Fruit fly (Drosophila melanogaster): Measurements from ENCODE around the gene Paip2.

Gene Paip2

DNA sequence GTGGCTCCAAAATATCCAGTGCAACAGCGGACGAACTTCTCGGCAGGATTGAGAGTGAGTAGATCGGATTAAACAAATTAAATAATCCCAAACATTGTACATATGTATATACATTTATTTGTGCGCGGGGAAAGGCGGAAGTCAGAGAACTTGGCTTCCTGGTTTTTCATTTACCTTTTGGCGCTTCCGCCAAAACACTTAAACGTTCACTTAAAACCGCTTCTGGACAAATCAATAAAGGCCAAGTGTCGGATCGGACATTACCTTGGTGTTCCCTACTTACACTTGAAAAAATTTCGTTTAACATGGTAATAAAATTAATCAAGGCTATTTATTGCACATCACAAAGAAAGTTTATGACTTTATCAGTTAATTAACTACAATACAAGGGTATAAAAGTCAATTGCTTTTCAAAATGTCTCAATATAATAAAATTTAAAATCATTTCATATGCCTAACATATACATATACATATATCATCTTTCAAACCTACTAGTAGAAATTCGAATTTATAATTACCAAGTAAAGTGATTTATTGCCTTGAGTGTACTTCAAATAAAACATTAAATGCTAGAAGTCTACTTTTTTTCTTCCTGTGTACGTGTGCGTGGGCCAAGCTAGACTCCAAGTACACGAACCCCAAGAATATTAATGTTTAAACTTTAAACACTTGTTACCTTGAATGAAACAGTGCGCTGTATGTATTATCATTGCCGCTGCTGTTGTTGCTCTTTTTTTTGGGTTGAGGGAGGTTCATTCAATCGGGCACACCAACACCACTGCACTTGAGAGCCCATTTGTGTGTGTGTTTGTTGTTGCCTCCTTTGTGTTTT, 958 bp downstream of the Paip2 start (continued):
- TF ChIP-seq bab2 (GFP tag; optimal IDR thresholded peaks at IDR 0.05): peak; percentile 45
- peak; percentile 64 for TF ChIP-seq Blimp-1 (GFP tag; optimal IDR thresholded peaks at IDR 0.05)
- no peak for TF ChIP-seq CG12769 (tag; optimal IDR thresholded peaks at IDR 0.05)
- peak; percentile 52 for TF ChIP-seq Nf-YC (tag; optimal IDR thresholded peaks at IDR 0.05)
- TF ChIP-seq p53 (GFP tag; optimal IDR thresholded peaks at IDR 0.05): peak; percentile 12
- peak; percentile 50 for TF ChIP-seq Jarid2 (GFP tag; optimal IDR thresholded peaks at IDR 0.05)
- peak; percentile 59 for TF ChIP-seq CG18619 (GFP tag; optimal IDR thresholded peaks at IDR 0.05)
- TF ChIP-seq CG11456 (GFP tag; IDR thresholded peaks at IDR 0.05): no peak
- TF ChIP-seq Stat92E (GFP tag; optimal IDR thresholded peaks at IDR 0.05): no peak
- TF ChIP-seq vnd (GFP tag; IDR thresholded peaks at IDR 0.05; ENCODE audit: partially characterized antibody): no peak
- TF ChIP-seq CG6654 (GFP tag; optimal IDR thresholded peaks at IDR 0.05): peak; percentile 49
- peak; percentile 47; the same call in 1 of the 3 replicates for TF ChIP-seq B-H1 (GFP tag; IDR thresholded peaks at IDR 0.05)
- peak; percentile 57 for TF ChIP-seq sisA (GFP tag; IDR thresholded peaks at IDR 0.05)
- peak; percentile 85 for TF ChIP-seq CG11504 (tag; optimal IDR thresholded peaks at IDR 0.05)
- no peak for TF ChIP-seq CG6683 (GFP tag; optimal IDR thresholded peaks at IDR 0.05)
- TF ChIP-seq lola (GFP tag; optimal IDR thresholded peaks at IDR 0.05): peak in 2 of 3 experiments; percentile 65 to 68
- TF ChIP-seq Bteb2 (GFP tag; optimal IDR thresholded peaks at IDR 0.05): peak; percentile 29
- TF ChIP-seq CG1647 (GFP tag; optimal IDR thresholded peaks at IDR 0.05): peak; percentile 11
- TF ChIP-seq Eip74EF (GFP tag; optimal IDR thresholded peaks at IDR 0.05): peak in 1 of 2 experiments; percentile 71
- peak; percentile 34; the same call in 1 of the 2 replicates for TF ChIP-seq Rx (GFP tag; IDR thresholded peaks at IDR 0.05)
- TF ChIP-seq CG8359 (GFP tag; optimal IDR thresholded peaks at IDR 0.05; ENCODE audit: borderline replicate concordance): no peak
- TF ChIP-seq CG6175 (GFP tag; IDR thresholded peaks at IDR 0.05): no peak
- no peak for TF ChIP-seq pho (GFP tag; optimal IDR thresholded peaks at IDR 0.05)
- TF ChIP-seq az2 (GFP tag; optimal IDR thresholded peaks at IDR 0.05): peak; percentile 64
- peak; percentile 17 for TF ChIP-seq CG10274 (GFP tag; optimal IDR thresholded peaks at IDR 0.05)
- TF ChIP-seq CG3726 (GFP tag; IDR thresholded peaks at IDR 0.05): no peak
- TF ChIP-seq CG12942 (GFP tag; optimal IDR thresholded peaks at IDR 0.05): peak; percentile 28
- peak; percentile 44 for TF ChIP-seq Hsf (GFP tag; optimal IDR thresholded peaks at IDR 0.05)
- peak; percentile 77 for TF ChIP-seq Meics (GFP tag; optimal IDR thresholded peaks at IDR 0.05)
- TF ChIP-seq tup (GFP tag; optimal IDR thresholded peaks at IDR 0.05): no peak
- TF ChIP-seq scrt (GFP tag; optimal IDR thresholded peaks at IDR 0.05): peak; percentile 19
- TF ChIP-seq CG4328 (GFP tag; optimal IDR thresholded peaks at IDR 0.05): no peak
- TF ChIP-seq CG2678 (tag; optimal IDR thresholded peaks at IDR 0.05): peak; percentile 85
- no peak for TF ChIP-seq CG31365 (tag; optimal IDR thresholded peaks at IDR 0.05)
- TF ChIP-seq CG8765 (GFP tag; IDR thresholded peaks at IDR 0.05): no peak
- TF ChIP-seq D19B (GFP tag; optimal IDR thresholded peaks at IDR 0.05): peak; percentile 19
- TF ChIP-seq CG12659 (GFP tag; optimal IDR thresholded peaks at IDR 0.05): peak; percentile 41
- peak; percentile 89 for TF ChIP-seq Med (GFP tag)
- no peak for TF ChIP-seq CG8478 (optimal IDR thresholded peaks at IDR 0.05)
- peak; percentile 67; the same call in 1 of the 2 replicates for TF ChIP-seq CG32532 (GFP tag; IDR thresholded peaks at IDR 0.05)
- TF ChIP-seq gcm2 (GFP tag; optimal IDR thresholded peaks at IDR 0.05): peak; percentile 11
- TF ChIP-seq ind (GFP tag; optimal IDR thresholded peaks at IDR 0.05): peak; percentile 53
- TF ChIP-seq shn (GFP tag; optimal IDR thresholded peaks at IDR 0.05): no peak
- no peak for TF ChIP-seq jigr1 (GFP tag; IDR thresholded peaks at IDR 0.05)
- peak; percentile 49 for TF ChIP-seq HHEX (GFP tag; optimal IDR thresholded peaks at IDR 0.05)
- peak; percentile 81 for TF ChIP-seq CG7839 (tag; optimal IDR thresholded peaks at IDR 0.05)
- TF ChIP-seq bsh (GFP tag; optimal IDR thresholded peaks at IDR 0.05): peak; percentile 34 to 60
- TF ChIP-seq Poxn (GFP tag; IDR thresholded peaks at IDR 0.05): no peak; the same call in 1 of the 2 replicates
